Fruit fly (Drosophila melanogaster): ENCODE measurements around the gene Pten.
A peak's percentile ranks its signal among the peaks of the same experiment; 100 is the strongest.

The Pten gene

dm6 chr2L:10249655-10250202 lies 11.1 kb downstream of the Pten start (continued):
- peak; percentile 20 for TF ChIP-seq trh (GFP tag; optimal IDR thresholded peaks at IDR 0.05)
- TF ChIP-seq CG2199 (GFP tag; IDR thresholded peaks at IDR 0.05): peak; percentile 51; the same call in 1 of the 3 replicates
- no peak for TF ChIP-seq HLH54F (GFP tag; optimal IDR thresholded peaks at IDR 0.05)
- TF ChIP-seq Fer3 (tag; optimal IDR thresholded peaks at IDR 0.05): no peak
- no peak for TF ChIP-seq NfI (GFP tag; optimal IDR thresholded peaks at IDR 0.05)
- no peak for TF ChIP-seq CG5245 (GFP tag; optimal IDR thresholded peaks at IDR 0.05)
- TF ChIP-seq ap (GFP tag; IDR thresholded peaks at IDR 0.05): no peak
- TF ChIP-seq gem (tag; optimal IDR thresholded peaks at IDR 0.05): no peak
- TF ChIP-seq Rfx (GFP tag; IDR thresholded peaks at IDR 0.05): no peak; the same call in 1 of the 2 replicates
- TF ChIP-seq p53 (GFP tag; optimal IDR thresholded peaks at IDR 0.05): peak; percentile 76
- no peak for TF ChIP-seq Bdp1 (GFP tag; optimal IDR thresholded peaks at IDR 0.05)
- no peak for TF ChIP-seq Gug (GFP tag; IDR thresholded peaks at IDR 0.05)
- no peak for TF ChIP-seq Hmx (GFP tag; optimal IDR thresholded peaks at IDR 0.05)
- no peak for TF ChIP-seq gcm (GFP tag; optimal IDR thresholded peaks at IDR 0.05)
- TF ChIP-seq CG1647 (GFP tag; optimal IDR thresholded peaks at IDR 0.05): no peak
- no peak for TF ChIP-seq CG13123 (GFP tag; optimal IDR thresholded peaks at IDR 0.05)
- TF ChIP-seq dmrt11E (tag; optimal IDR thresholded peaks at IDR 0.05): peak; percentile 39
- TF ChIP-seq CG3163 (GFP tag; optimal IDR thresholded peaks at IDR 0.05): peak; percentile 11
- TF ChIP-seq sr (GFP tag; IDR thresholded peaks at IDR 0.05): no peak
- no peak for TF ChIP-seq CG10366 (GFP tag; IDR thresholded peaks at IDR 0.05)
- TF ChIP-seq GATAe (GFP tag; conservative IDR thresholded peaks at IDR 0.05): no peak
- no peak for TF ChIP-seq Pdp1 (GFP tag; optimal IDR thresholded peaks at IDR 0.05)
- peak; percentile 49 for TF ChIP-seq Kr (GFP tag; optimal IDR thresholded peaks at IDR 0.05)
- peak; percentile 44 for TF ChIP-seq CG17912 (GFP tag; optimal IDR thresholded peaks at IDR 0.05)
- TF ChIP-seq Drgx (GFP tag; IDR thresholded peaks at IDR 0.05): no peak
- TF ChIP-seq CG6765 (GFP tag; optimal IDR thresholded peaks at IDR 0.05): no peak
- no peak for TF ChIP-seq Sox102F (GFP tag; optimal IDR thresholded peaks at IDR 0.05)
- no peak for TF ChIP-seq dm (GFP tag; optimal IDR thresholded peaks at IDR 0.05)
- no peak for TF ChIP-seq CG11398 (GFP tag; optimal IDR thresholded peaks at IDR 0.05)
- no peak for TF ChIP-seq E2f2 (GFP tag; IDR thresholded peaks at IDR 0.05)
- TF ChIP-seq CG7786 (GFP tag; optimal IDR thresholded peaks at IDR 0.05): no peak
- peak; percentile 2 for TF ChIP-seq Spps (tag; optimal IDR thresholded peaks at IDR 0.05)
- no peak for TF ChIP-seq CG7372 (GFP tag; IDR thresholded peaks at IDR 0.05)
- TF ChIP-seq Blimp-1 (GFP tag; optimal IDR thresholded peaks at IDR 0.05): no peak
- no peak for TF ChIP-seq kay (GFP tag; optimal IDR thresholded peaks at IDR 0.05)
- no peak for TF ChIP-seq fd96Cb (tag; optimal IDR thresholded peaks at IDR 0.05)
- no peak for TF ChIP-seq nmo (GFP tag; optimal IDR thresholded peaks at IDR 0.05)
- TF ChIP-seq CG2712 (tag; optimal IDR thresholded peaks at IDR 0.05): peak; percentile 9
- no peak for TF ChIP-seq ftz-f1 (GFP tag; optimal IDR thresholded peaks at IDR 0.05)
- no peak for TF ChIP-seq CG6175 (GFP tag; IDR thresholded peaks at IDR 0.05)
- TF ChIP-seq Vsx1 (GFP tag; optimal IDR thresholded peaks at IDR 0.05): no peak
- TF ChIP-seq Dfd (GFP tag; optimal IDR thresholded peaks at IDR 0.05): no peak
- TF ChIP-seq cas (GFP tag; IDR thresholded peaks at IDR 0.05): no peak
- peak; percentile 74 for TF ChIP-seq CG30020 (tag; optimal IDR thresholded peaks at IDR 0.05)
- TF ChIP-seq shn (GFP tag; optimal IDR thresholded peaks at IDR 0.05): no peak
- peak; percentile 1 for TF ChIP-seq Side (GFP tag; optimal IDR thresholded peaks at IDR 0.05)
- no peak for TF ChIP-seq sc (optimal IDR thresholded peaks at IDR 0.05)
- no peak for TF ChIP-seq sc (GFP tag; optimal IDR thresholded peaks at IDR 0.05)
- no peak for TF ChIP-seq CG1832 (GFP tag; optimal IDR thresholded peaks at IDR 0.05)
- TF ChIP-seq Elba2 (GFP tag; optimal IDR thresholded peaks at IDR 0.05): no peak
- TF ChIP-seq CG31388 (GFP tag; optimal IDR thresholded peaks at IDR 0.05): no peak
- TF ChIP-seq CG17361 (GFP tag; IDR thresholded peaks at IDR 0.05): no peak
